Worm (Caenorhabditis elegans) whole organism, L4/young adult: ENCODE results near the gene gmeb-3.

ENCODE experiments used
- W03F9.2 ChIP-seq: fragments of 150-350 bp; optimal IDR thresholded peaks from 2 replicates; lab custom pipeline; 2014; ENCODE audit warnings: missing biosample characterization, missing genetic modification characterization
- dao-5 ChIP-seq: sonication (generic microtip); optimal IDR thresholded peaks from 2 replicates; lab custom pipeline; 2016; ENCODE audit warnings: missing genotype, missing genetic modification characterization, moderate library complexity, missing compliant biosample characterization
- him-1 ChIP-seq: sonication (generic microtip); optimal IDR thresholded peaks from 2 replicates; lab custom pipeline; 2016; ENCODE audit warnings: missing genotype, missing genetic modification reagents, missing genetic modification characterization, missing compliant biosample characterization

Gene gmeb-3

ce11 chrIII:3743367-3743766, 24.9 kb upstream of the gmeb-3 start:
- no peak for TF ChIP-seq him-1 (tag; lab: Kevin White, UChicago)
- no peak for TF ChIP-seq dao-5 (tag; lab: Kevin White, UChicago)
- TF ChIP-seq W03F9.2: no peak

ce11 chrIII:3745138-3745537, 23.2 kb upstream of the gmeb-3 start, which contains the start of gene lin-48:
Gene lin-48 (plus strand): TSS chrIII:3745438.
- TF ChIP-seq W03F9.2 (no peak), him-1 (tag; lab: Kevin White, UChicago) (no peak), dao-5 (tag; lab: Kevin White, UChicago) (no peak)

ce11 chrIII:3759312-3759711, 9.0 kb upstream of the gmeb-3 start, which contains the start of gene arcp-1:
Gene arcp-1 (minus strand): TSS chrIII:3759412.
- TF ChIP-seq him-1 (tag; lab: Kevin White, UChicago) (no peak), dao-5 (tag; lab: Kevin White, UChicago) (no peak), W03F9.2 (no peak)

- TF ChIP-seq dao-5 (tag; lab: Kevin White, UChicago) (no peak), him-1 (tag; lab: Kevin White, UChicago) (no peak), W03F9.2 (no peak)
These were observed 4.3 kb upstream of the gmeb-3 start for ce11 chrIII:3764043-3764442.

ce11 chrIII:3764584-3764983, 3.7 kb upstream of the gmeb-3 start:
- TF ChIP-seq him-1 (tag; lab: Kevin White, UChicago) (no peak), dao-5 (tag; lab: Kevin White, UChicago) (no peak), W03F9.2 (no peak)

ce11 chrIII:3765460-3765859, 2.8 kb upstream of the gmeb-3 start, which contains the start of gene C44F1.1:
Gene C44F1.1 (minus strand): TSS chrIII:3765560.
- TF ChIP-seq dao-5 (tag; lab: Kevin White, UChicago) (no peak), W03F9.2 (no peak), him-1 (tag; lab: Kevin White, UChicago) (no peak)

- TF ChIP-seq dao-5 (tag; lab: Kevin White, UChicago) (no peak), W03F9.2 (no peak), him-1 (tag; lab: Kevin White, UChicago) (no peak)
These were observed 4.9 kb downstream of the gmeb-3 start, which contains the start of gene lec-4 for ce11 chrIII:3773173-3773572. Gene lec-4 (minus strand): TSS chrIII:3773326.

- no peak for TF ChIP-seq W03F9.2
- TF ChIP-seq dao-5 (tag; lab: Kevin White, UChicago): no peak
- TF ChIP-seq him-1 (tag; lab: Kevin White, UChicago): no peak
These were observed 6.2 kb downstream of the gmeb-3 start for ce11 chrIII:3774550-3774949.

- no peak for TF ChIP-seq dao-5 (tag; lab: Kevin White, UChicago)
- TF ChIP-seq W03F9.2: no peak
- no peak for TF ChIP-seq him-1 (tag; lab: Kevin White, UChicago)
These were observed 13.5 kb downstream of the gmeb-3 start for ce11 chrIII:3781827-3782226.

ce11 chrIII:3782853-3783252, 14.6 kb downstream of the gmeb-3 start:
- TF ChIP-seq him-1 (tag; lab: Kevin White, UChicago) (no peak), dao-5 (tag; lab: Kevin White, UChicago) (no peak), W03F9.2 (no peak)

- TF ChIP-seq dao-5 (tag; lab: Kevin White, UChicago) (no peak), him-1 (tag; lab: Kevin White, UChicago) (no peak), W03F9.2 (no peak)
These were observed 15.6 kb downstream of the gmeb-3 start for ce11 chrIII:3783914-3784313.

ce11 chrIII:3785094-3785493, 16.8 kb downstream of the gmeb-3 start:
- TF ChIP-seq him-1 (tag; lab: Kevin White, UChicago) (no peak), W03F9.2 (no peak), dao-5 (tag; lab: Kevin White, UChicago) (no peak)

- TF ChIP-seq dao-5 (tag; lab: Kevin White, UChicago) (no peak), him-1 (tag; lab: Kevin White, UChicago) (no peak), W03F9.2 (no peak)
These were observed 18.2 kb downstream of the gmeb-3 start, which contains the start of gene acy-3 for ce11 chrIII:3786427-3786935. Gene acy-3 (minus strand): TSS chrIII:3786477.

- TF ChIP-seq dao-5 (tag; lab: Kevin White, UChicago) (no peak), W03F9.2 (no peak), him-1 (tag; lab: Kevin White, UChicago) (no peak)
These were observed 21.5 kb downstream of the gmeb-3 start for ce11 chrIII:3789688-3790371.
